Worm (Caenorhabditis elegans) whole organism, midembryonic: ENCODE data around the gene T10B10.8.

Experiments
- T22C8.4 ChIP-seq: fragments of 200-800 bp; sonication (Bioruptor generic); IDR thresholded peaks from 2 replicates; pipeline ENCODE4 v1.3.6; 2022; ENCODE audit warnings: missing genetic modification characterization, missing compliant biosample characterization
- cog-1 ChIP-seq: sonication (generic microtip); optimal IDR thresholded peaks from 2 replicates; lab custom pipeline; 2016; ENCODE audit warnings: missing genetic modification characterization, missing compliant biosample characterization
- flt-1 ChIP-seq: fragments of 200-800 bp; sonication (Bioruptor generic); IDR thresholded peaks from 2 replicates; pipeline ENCODE4 v1.3.6; 2022; ENCODE audit warnings: missing genetic modification characterization, missing compliant biosample characterization
- klf-2 ChIP-seq: fragments of 200-800 bp; sonication (Bioruptor generic); conservative IDR thresholded peaks from 2 replicates; pipeline ENCODE4 v1.3.6; 2022; ENCODE audit warnings: missing genetic modification reagents, missing genetic modification characterization, missing compliant biosample characterization
- med-1 ChIP-seq: sonication (generic microtip); optimal IDR thresholded peaks from 2 replicates; lab custom pipeline; 2017; ENCODE audit warnings: missing genetic modification characterization, mild to moderate bottlenecking, missing compliant biosample characterization, antibody characterized with exemption, missing genetic modification reagents; ENCODE audit not compliant: insufficient read depth
- ref-1 ChIP-seq: fragments of 200-800 bp; sonication (Bioruptor generic); conservative IDR thresholded peaks from 2 replicates; pipeline ENCODE4 v1.3.6; 2022; ENCODE audit warnings: missing genetic modification reagents, missing genetic modification characterization, missing compliant biosample characterization
- tab-1 ChIP-seq: fragments of 200-800 bp; sonication (Bioruptor generic); IDR thresholded peaks from 2 replicates; pipeline ENCODE4 v1.3.6; 2022; ENCODE audit warnings: missing genetic modification characterization, missing compliant biosample characterization

- TF ChIP-seq ref-1 (GFP tag; lab: Robert Waterston, UW) (no peak), med-1 (GFP tag; lab: Kevin White, UChicago) (no peak), flt-1 (GFP tag; lab: Robert Waterston, UW) (no peak), tab-1 (no peak), cog-1 (tag; lab: Kevin White, UChicago) (no peak), klf-2 (no peak), T22C8.4 (GFP tag; lab: Robert Waterston, UW) (no peak)
Observed at ce11 chrX:15133180-15133579, 32.8 kb downstream of the T10B10.8 start.
